Worm (Caenorhabditis elegans): Measurements from ENCODE around the gene C25E10.16.

Gene C25E10.16

DNA sequence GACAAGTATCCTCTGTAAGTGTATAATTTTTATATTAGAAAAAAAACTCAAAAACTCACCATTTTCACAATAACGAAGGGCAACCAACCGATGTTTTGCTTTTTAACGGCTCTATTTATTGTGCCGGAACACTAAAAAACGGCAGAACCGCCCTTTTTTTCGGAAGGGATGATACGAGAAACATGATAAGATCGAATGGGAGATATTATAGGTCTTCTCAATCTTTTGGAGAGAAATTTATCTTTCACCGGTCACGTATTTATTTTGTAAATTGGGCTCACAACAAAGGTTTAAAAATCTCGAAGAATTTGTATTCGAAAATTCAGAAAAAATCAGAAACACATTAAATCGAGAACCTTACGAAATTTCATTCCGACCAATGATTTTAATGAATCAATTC lies 4.6 kb downstream of the C25E10.16 start, which contains the start of gene swm-1:
Gene swm-1, minus strand, starts transcription at position 101 of the 400 bp plus-strand sequence.
- TF ChIP-seq pes-1 (GFP tag; IDR thresholded peaks at IDR 0.05) = no peak
- no peak for TF ChIP-seq aly-1 (tag; optimal IDR thresholded peaks at IDR 0.05)
- no peak for TF ChIP-seq tbx-37 (GFP tag; conservative IDR thresholded peaks at IDR 0.05)
- no peak for TF ChIP-seq tbx-11 (GFP tag; IDR thresholded peaks at IDR 0.05)
- TF ChIP-seq ets-7 (tag; optimal IDR thresholded peaks at IDR 0.05) = no peak

DNA sequence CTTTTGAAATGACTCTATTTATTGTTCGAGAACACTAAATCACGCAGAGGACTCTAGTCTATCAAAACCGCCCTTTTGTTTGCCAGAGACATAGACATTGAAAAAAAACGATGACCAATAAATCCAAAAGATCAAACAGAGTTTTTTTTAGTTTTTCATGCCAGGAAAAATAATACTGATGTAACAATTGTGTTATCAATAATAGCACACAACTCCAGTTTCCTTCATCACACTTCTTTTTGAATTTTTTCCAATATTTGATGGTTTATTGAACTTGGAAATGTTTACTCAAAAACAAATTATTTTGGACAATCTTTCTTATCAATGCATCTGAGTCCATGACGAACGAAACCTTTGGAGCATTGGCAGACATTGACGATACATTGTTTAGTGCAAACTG lies 5.4 kb downstream of the C25E10.16 start, which contains the start of gene C25E10.8:
Gene C25E10.8, minus strand, starts transcription at position 101 of the 400 bp plus-strand sequence.
- TF ChIP-seq flt-1 (GFP tag; IDR thresholded peaks at IDR 0.05) = no peak
- TF ChIP-seq ceh-13 (GFP tag; optimal IDR thresholded peaks at IDR 0.05) = no peak
- TF ChIP-seq tbx-11 (GFP tag; IDR thresholded peaks at IDR 0.05) = no peak
- TF ChIP-seq sea-1 (GFP tag; conservative IDR thresholded peaks at IDR 0.05) = no peak
- TF ChIP-seq tbx-37 (GFP tag; conservative IDR thresholded peaks at IDR 0.05) = no peak
- TF ChIP-seq ceh-36 (tag; optimal IDR thresholded peaks at IDR 0.05) = no peak
- TF ChIP-seq B0310.2 (tag; optimal IDR thresholded peaks at IDR 0.05) = no peak
- TF ChIP-seq hmbx-1 (tag; optimal IDR thresholded peaks at IDR 0.05) = no peak
- no peak for TF ChIP-seq ets-7 (tag; optimal IDR thresholded peaks at IDR 0.05)
- no peak for TF ChIP-seq hmg-4 (GFP tag; optimal IDR thresholded peaks at IDR 0.05)
- TF ChIP-seq ama-1 (optimal IDR thresholded peaks at IDR 0.05) = no peak
- TF ChIP-seq scrt-1 (GFP tag; IDR thresholded peaks at IDR 0.05) = no peak
- no peak for TF ChIP-seq pes-1 (GFP tag; IDR thresholded peaks at IDR 0.05)
- TF ChIP-seq tra-4 (tag; optimal IDR thresholded peaks at IDR 0.05) = no peak
- no peak for TF ChIP-seq F13C5.2 (tag; optimal IDR thresholded peaks at IDR 0.05)

DNA sequence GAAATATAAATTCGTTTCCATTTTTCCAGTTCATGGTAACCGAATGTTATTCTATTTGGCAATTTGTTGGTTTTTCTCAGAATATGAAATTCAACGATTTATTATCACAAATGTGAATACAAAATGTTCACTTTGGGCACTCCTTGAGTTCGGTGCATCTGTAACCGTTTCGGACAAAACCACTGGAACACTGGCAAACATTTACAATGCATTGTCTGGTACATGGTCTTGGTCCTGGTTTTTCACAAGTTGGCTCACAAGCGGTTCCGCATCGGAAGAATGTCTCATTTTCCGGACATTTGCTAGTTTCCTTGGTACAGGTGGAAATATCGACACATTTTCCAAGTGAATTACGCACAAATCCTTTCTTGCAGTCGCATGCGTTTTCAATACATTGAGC lies 6.1 kb downstream of the C25E10.16 start:
- TF ChIP-seq sea-1 (GFP tag; conservative IDR thresholded peaks at IDR 0.05) = no peak

DNA sequence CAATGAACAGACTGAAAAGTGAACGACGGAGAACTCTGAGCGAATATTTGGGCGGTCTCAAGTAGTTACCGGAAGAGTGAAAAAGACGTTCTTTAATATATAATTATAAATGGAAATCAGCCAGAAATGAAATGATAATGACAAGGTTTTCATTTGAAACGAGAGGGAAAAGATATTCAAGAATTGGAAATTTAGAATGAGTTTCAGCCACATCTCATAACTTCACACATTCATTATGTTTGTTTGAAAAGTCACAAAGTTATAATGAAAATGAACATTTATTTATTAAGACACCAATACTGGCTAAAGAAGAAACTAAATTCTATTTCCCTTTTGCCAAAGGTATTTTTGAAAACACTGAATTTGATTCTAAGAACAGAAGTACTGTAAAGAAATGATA lies 8.3 kb downstream of the C25E10.16 start, which contains the start of gene C25E10.7:
Gene C25E10.7, minus strand, starts transcription at position 101 of the 400 bp plus-strand sequence.
- TF ChIP-seq sea-1 (GFP tag; conservative IDR thresholded peaks at IDR 0.05) = no peak
- TF ChIP-seq ama-1 (optimal IDR thresholded peaks at IDR 0.05) = no peak
- TF ChIP-seq hmg-4 (GFP tag; optimal IDR thresholded peaks at IDR 0.05) = no peak
- TF ChIP-seq flt-1 (GFP tag; IDR thresholded peaks at IDR 0.05) = no peak
- no peak for TF ChIP-seq tbx-37 (GFP tag; conservative IDR thresholded peaks at IDR 0.05)
- no peak for TF ChIP-seq ceh-13 (GFP tag; optimal IDR thresholded peaks at IDR 0.05)
- TF ChIP-seq B0310.2 (tag; optimal IDR thresholded peaks at IDR 0.05) = no peak
- TF ChIP-seq tra-4 (tag; optimal IDR thresholded peaks at IDR 0.05) = no peak
- no peak for TF ChIP-seq hnd-1 (tag; optimal IDR thresholded peaks at IDR 0.05)
- no peak for TF ChIP-seq tbx-11 (GFP tag; IDR thresholded peaks at IDR 0.05)
- TF ChIP-seq pes-1 (GFP tag; IDR thresholded peaks at IDR 0.05) = no peak
- no peak for TF ChIP-seq ets-7 (tag; optimal IDR thresholded peaks at IDR 0.05)
- no peak for TF ChIP-seq scrt-1 (GFP tag; IDR thresholded peaks at IDR 0.05)
- no peak for TF ChIP-seq ceh-36 (tag; optimal IDR thresholded peaks at IDR 0.05)

DNA sequence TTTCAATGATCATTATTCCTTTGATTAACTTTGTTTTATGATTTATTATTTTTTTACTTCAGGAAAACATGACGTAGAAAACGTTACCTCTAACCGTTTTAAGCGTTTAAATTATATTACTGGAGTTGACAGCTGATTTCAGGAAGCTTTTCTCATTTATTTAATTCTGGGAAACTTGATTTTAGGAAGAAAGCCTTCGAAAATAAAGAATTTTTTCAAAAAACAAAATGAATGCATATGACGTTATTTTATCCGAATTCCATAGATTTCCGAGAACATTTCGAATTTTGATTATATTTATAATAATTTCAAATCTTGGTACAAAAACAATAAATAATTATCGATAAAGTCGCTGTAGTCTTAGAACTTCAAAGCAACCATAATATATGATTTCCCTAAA lies 10.1 kb downstream of the C25E10.16 start:
- TF ChIP-seq hmbx-1 (tag; optimal IDR thresholded peaks at IDR 0.05) (no peak), F13C5.2 (tag; optimal IDR thresholded peaks at IDR 0.05) (no peak), sea-1 (GFP tag; conservative IDR thresholded peaks at IDR 0.05) (no peak), ama-1 (optimal IDR thresholded peaks at IDR 0.05) (no peak), B0310.2 (tag; optimal IDR thresholded peaks at IDR 0.05) (no peak), ceh-13 (GFP tag; optimal IDR thresholded peaks at IDR 0.05) (no peak), aly-1 (tag; optimal IDR thresholded peaks at IDR 0.05) (no peak), tbx-11 (GFP tag; IDR thresholded peaks at IDR 0.05) (no peak), scrt-1 (GFP tag; IDR thresholded peaks at IDR 0.05) (no peak)

DNA sequence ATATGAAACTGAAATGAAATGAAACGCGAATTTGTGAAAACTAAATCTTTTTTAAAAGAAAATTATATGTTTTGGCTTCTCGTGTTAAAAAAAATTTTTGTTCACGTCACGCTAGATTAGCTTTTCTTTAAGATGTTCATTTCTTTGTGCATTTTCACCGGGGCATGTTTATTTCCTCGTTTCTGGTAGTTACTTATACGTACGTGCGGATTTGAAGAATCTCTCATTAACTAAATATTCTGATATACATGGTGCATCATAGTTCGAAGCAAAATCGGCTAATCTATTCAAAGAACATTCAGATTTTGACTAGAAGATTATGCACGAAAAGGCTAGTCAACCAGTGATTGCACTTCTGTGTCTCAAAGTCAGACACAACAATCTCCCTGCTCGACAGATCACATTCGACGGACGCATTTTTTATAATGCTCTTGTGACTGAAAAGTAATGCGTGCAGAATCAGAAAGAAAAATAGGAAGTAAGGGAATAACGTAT lies 11.8 kb downstream of the C25E10.16 start, which contains the start of gene C25E10.17:
Gene C25E10.17, minus strand, starts transcription at position 51 of the 495 bp plus-strand sequence.
- TF ChIP-seq flt-1 (GFP tag; IDR thresholded peaks at IDR 0.05) = no peak
- TF ChIP-seq ceh-13 (GFP tag; optimal IDR thresholded peaks at IDR 0.05) = no peak
- TF ChIP-seq tbx-37 (GFP tag; conservative IDR thresholded peaks at IDR 0.05) = no peak
- TF ChIP-seq sea-1 (GFP tag; conservative IDR thresholded peaks at IDR 0.05) = no peak
- TF ChIP-seq B0310.2 (tag; optimal IDR thresholded peaks at IDR 0.05) = no peak
- no peak for TF ChIP-seq ceh-36 (tag; optimal IDR thresholded peaks at IDR 0.05)
- TF ChIP-seq tbx-11 (GFP tag; IDR thresholded peaks at IDR 0.05) = no peak
- TF ChIP-seq F13C5.2 (tag; optimal IDR thresholded peaks at IDR 0.05) = no peak
- no peak for TF ChIP-seq aly-1 (tag; optimal IDR thresholded peaks at IDR 0.05)

DNA sequence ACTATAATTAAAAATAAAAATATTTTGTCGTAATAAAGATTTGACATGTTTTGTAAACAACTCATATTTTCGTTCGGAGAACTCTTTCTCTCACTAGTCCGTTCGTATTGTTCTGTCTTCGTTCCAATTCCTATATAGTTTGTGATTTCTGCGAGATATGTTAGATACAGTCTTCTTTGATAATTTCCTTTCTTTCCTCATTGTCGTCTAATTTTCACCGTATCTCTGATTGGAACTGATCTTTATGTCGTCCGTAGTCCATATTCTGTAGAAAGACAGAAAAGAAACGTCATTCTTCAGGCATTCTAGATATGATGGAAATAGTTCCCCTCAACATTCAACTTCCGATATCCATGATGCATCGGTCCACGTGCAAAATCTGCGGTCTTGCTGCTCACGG lies 14.5 kb downstream of the C25E10.16 start, which contains the start of gene nhr-30:
Gene nhr-30, plus strand, starts transcription at position 301 of the 400 bp plus-strand sequence.
- TF ChIP-seq hmg-4 (GFP tag; optimal IDR thresholded peaks at IDR 0.05) = no peak

DNA sequence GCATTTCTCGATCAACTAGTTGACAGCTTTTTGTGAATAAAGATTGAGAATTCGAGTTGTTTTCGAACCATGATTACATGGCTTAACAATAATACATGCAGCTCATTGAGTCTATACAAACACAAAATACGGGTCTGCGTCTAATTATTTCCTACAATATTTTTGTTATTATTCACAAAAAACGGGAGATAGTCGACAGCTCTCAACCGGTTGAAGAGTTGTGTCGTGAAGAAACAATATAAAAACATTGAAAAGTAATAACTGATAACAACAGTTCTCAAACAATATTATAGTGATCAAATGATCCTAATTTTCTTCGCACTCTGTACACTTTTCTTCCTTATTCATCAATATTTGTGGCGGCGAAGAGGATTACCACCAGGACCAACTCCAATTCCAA lies 18.3 kb downstream of the C25E10.16 start, which contains the start of gene cyp-33B1:
Gene cyp-33B1, plus strand, starts transcription at position 301 of the 400 bp plus-strand sequence.
- TF ChIP-seq sea-1 (GFP tag; conservative IDR thresholded peaks at IDR 0.05) (no peak), pes-1 (GFP tag; IDR thresholded peaks at IDR 0.05) (no peak), tbx-37 (GFP tag; conservative IDR thresholded peaks at IDR 0.05) (no peak), tbx-11 (GFP tag; IDR thresholded peaks at IDR 0.05) (no peak), hmbx-1 (tag; optimal IDR thresholded peaks at IDR 0.05) (no peak), tra-4 (tag; optimal IDR thresholded peaks at IDR 0.05) (no peak), aly-1 (tag; optimal IDR thresholded peaks at IDR 0.05) (no peak), flt-1 (GFP tag; IDR thresholded peaks at IDR 0.05) (no peak), ceh-36 (tag; optimal IDR thresholded peaks at IDR 0.05) (no peak), scrt-1 (GFP tag; IDR thresholded peaks at IDR 0.05) (no peak), F13C5.2 (tag; optimal IDR thresholded peaks at IDR 0.05) (no peak), B0310.2 (tag; optimal IDR thresholded peaks at IDR 0.05) (no peak)
